Fruit fly (Drosophila melanogaster) whole organism, embryonic: Measurements from ENCODE around the gene rictor.

Source experiments
- Adf1 ChIP-seq: fragments of 200-800 bp; sonication (Bioruptor generic); IDR thresholded peaks from 2 replicates; pipeline ENCODE4 v1.3.6; 2022; ENCODE audit warnings: missing biosample characterization, missing genetic modification characterization
- Aef1 ChIP-seq: fragments of 200-800 bp; sonication (Bioruptor generic); IDR thresholded peaks from 3 replicates; pipeline ENCODE4 v1.3.6; 2022; ENCODE audit warnings: missing biosample characterization, missing genetic modification characterization
- Atf3 ChIP-seq: fragments of 200-800 bp; sonication (Bioruptor generic); optimal IDR thresholded peaks from 3 replicates; lab custom pipeline; 2016; ENCODE audit warnings: missing biosample characterization, missing genetic modification characterization
- Atf6 ChIP-seq: fragments of 200-800 bp; sonication (Bioruptor generic); IDR thresholded peaks from 2 replicates; pipeline ENCODE4 v1.3.6; 2022; ENCODE audit warnings: missing biosample characterization, missing genetic modification characterization
- B-H2 ChIP-seq: fragments of 200-800 bp; sonication (Bioruptor generic); optimal IDR thresholded peaks from 2 replicates; lab custom pipeline; 2018; ENCODE audit warnings: missing biosample characterization, mild to moderate bottlenecking, missing genetic modification characterization
- Bgb ChIP-seq: fragments of 200-800 bp; sonication (Bioruptor generic); IDR thresholded peaks from 2 replicates; pipeline ENCODE4 v1.3.6; 2022; ENCODE audit warnings: missing biosample characterization, missing genetic modification characterization; ENCODE audit not compliant: partially characterized antibody
- Bteb2 ChIP-seq: fragments of 200-800 bp; sonication (Bioruptor generic); optimal IDR thresholded peaks from 2 replicates; lab custom pipeline; 2016; ENCODE audit warnings: missing biosample characterization, missing genetic modification characterization
- CG12236 ChIP-seq: fragments of 200-800 bp; sonication (Bioruptor generic); optimal IDR thresholded peaks from 2 replicates; lab custom pipeline; 2016; ENCODE audit warnings: missing biosample characterization, missing genetic modification characterization
- CG14014 ChIP-seq: fragments of 200-800 bp; sonication (Bioruptor generic); IDR thresholded peaks from 2 replicates; pipeline ENCODE4 v1.3.6; 2022; ENCODE audit warnings: missing biosample characterization, missing genetic modification characterization
- CG15073 ChIP-seq: fragments of 200-800 bp; sonication (Bioruptor generic); optimal IDR thresholded peaks from 2 replicates; lab custom pipeline; 2016; ENCODE audit warnings: missing biosample characterization, missing genetic modification characterization
- CG15269 ChIP-seq: fragments of 200-800 bp; sonication (Bioruptor generic); optimal IDR thresholded peaks from 2 replicates; lab custom pipeline; 2018; ENCODE audit warnings: missing biosample characterization, mild to moderate bottlenecking, missing genetic modification characterization, moderate library complexity
- CG15514 ChIP-seq: fragments of 200-800 bp; sonication (Bioruptor generic); optimal IDR thresholded peaks from 3 replicates; lab custom pipeline; 2017; ENCODE audit warnings: missing biosample characterization, missing genetic modification characterization, mild to moderate bottlenecking, moderate library complexity, missing genetic modification reagents
- CG1602 ChIP-seq: fragments of 200-800 bp; sonication (Bioruptor generic); optimal IDR thresholded peaks from 3 replicates; lab custom pipeline; 2016; ENCODE audit warnings: missing biosample characterization, missing genetic modification characterization
- CG16815 ChIP-seq: fragments of 200-800 bp; sonication (Bioruptor generic); optimal IDR thresholded peaks from 3 replicates; lab custom pipeline; 2017; ENCODE audit warnings: missing biosample characterization, mild to moderate bottlenecking, missing genetic modification characterization
- CG17829 ChIP-seq: fragments of 200-800 bp; optimal IDR thresholded peaks from 2 replicates; lab custom pipeline; 2019; ENCODE audit warnings: missing biosample characterization, mild to moderate bottlenecking, missing genetic modification characterization, moderate library complexity
- CG3407 ChIP-seq: fragments of 200-800 bp; sonication (Bioruptor generic); optimal IDR thresholded peaks from 2 replicates; lab custom pipeline; 2018; ENCODE audit warnings: missing biosample characterization, mild to moderate bottlenecking, missing genetic modification characterization
- CG4820 ChIP-seq: fragments of 200-800 bp; sonication (Bioruptor generic); optimal IDR thresholded peaks from 3 replicates; lab custom pipeline; 2016; ENCODE audit warnings: missing biosample characterization, missing genetic modification characterization
- CG5180 ChIP-seq: fragments of 200-800 bp; sonication (Bioruptor generic); optimal IDR thresholded peaks from 3 replicates; lab custom pipeline; 2017; ENCODE audit warnings: missing biosample characterization, missing genetic modification characterization, mild to moderate bottlenecking, moderate library complexity, missing genetic modification reagents
- CG6654 ChIP-seq: fragments of 200-800 bp; sonication (Bioruptor generic); optimal IDR thresholded peaks from 2 replicates; lab custom pipeline; 2017; ENCODE audit warnings: missing biosample characterization, mild to moderate bottlenecking, missing genetic modification characterization
- CG6854 ChIP-seq: fragments of 200-800 bp; sonication (Bioruptor generic); optimal IDR thresholded peaks from 3 replicates; lab custom pipeline; 2017; ENCODE audit warnings: missing biosample characterization, mild to moderate bottlenecking, missing genetic modification characterization
- CG7556 ChIP-seq: fragments of 200-800 bp; sonication (Bioruptor generic); optimal IDR thresholded peaks from 2 replicates; lab custom pipeline; 2017; ENCODE audit warnings: missing biosample characterization, mild to moderate bottlenecking, missing genetic modification characterization
- CG9215 ChIP-seq: fragments of 200-800 bp; sonication (Bioruptor generic); IDR thresholded peaks from 2 replicates; pipeline ENCODE4 v1.3.6; 2022; ENCODE audit warnings: missing biosample characterization, missing genetic modification characterization
- Dad ChIP-seq: fragments of 200-800 bp; sonication (Bioruptor generic); optimal IDR thresholded peaks from 3 replicates; lab custom pipeline; 2016; ENCODE audit warnings: missing biosample characterization, missing genetic modification characterization
- Dek ChIP-seq: fragments of 200-800 bp; sonication (Bioruptor generic); optimal IDR thresholded peaks from 3 replicates; lab custom pipeline; 2019; ENCODE audit warnings: missing biosample characterization, mild to moderate bottlenecking, missing genetic modification characterization, moderate library complexity
- E2f1 ChIP-seq: fragments of 200-800 bp; sonication (Bioruptor generic); IDR thresholded peaks from 2 replicates; pipeline ENCODE4 v1.3.6; 2022; ENCODE audit warnings: missing biosample characterization, missing genetic modification characterization
- Hr78 ChIP-seq, 2 experiments: fragments of 200-800 bp in 1 of 2; fragments of >200 bp in 1 of 2; sonication (Bioruptor generic) in 1 of 2; optimal IDR thresholded peaks; 2 replicates each; lab custom pipeline; 2017 to 2019; ENCODE audit warnings: missing biosample characterization in 2 of 2, missing genetic modification characterization in 2 of 2, mild to moderate bottlenecking in 1 of 2, moderate library complexity in 1 of 2
- Hsf ChIP-seq: fragments of 200-800 bp; sonication (Bioruptor generic); optimal IDR thresholded peaks from 3 replicates; lab custom pipeline; 2016; ENCODE audit warnings: missing biosample characterization, missing genetic modification characterization
- NC2β ChIP-seq: fragments of 200-800 bp; sonication (Bioruptor generic); optimal IDR thresholded peaks from 2 replicates; lab custom pipeline; 2016; ENCODE audit warnings: missing biosample characterization, missing genetic modification characterization
- NfI ChIP-seq: fragments of 200-800 bp; sonication (Bioruptor generic); optimal IDR thresholded peaks from 3 replicates; lab custom pipeline; 2018; ENCODE audit warnings: missing biosample characterization, mild to moderate bottlenecking, missing genetic modification characterization, moderate library complexity
- Rx ChIP-seq: fragments of 200-800 bp; sonication (Bioruptor generic); IDR thresholded peaks from 2 replicates; pipeline ENCODE4 v1.3.6; 2022; ENCODE audit warnings: missing biosample characterization, missing genetic modification characterization
- Side ChIP-seq: fragments of 200-800 bp; sonication (Bioruptor generic); optimal IDR thresholded peaks from 2 replicates; lab custom pipeline; 2016; ENCODE audit warnings: missing biosample characterization, missing genetic modification characterization
- Ssrp ChIP-seq: fragments of 200-800 bp; sonication (Bioruptor generic); optimal IDR thresholded peaks from 2 replicates; lab custom pipeline; 2018; ENCODE audit warnings: missing biosample characterization, mild to moderate bottlenecking, missing genetic modification characterization, moderate library complexity
- Usf ChIP-seq: fragments of 200-800 bp; sonication (Bioruptor generic); optimal IDR thresholded peaks from 2 replicates; lab custom pipeline; 2017; ENCODE audit warnings: missing genotype, missing biosample characterization, missing genetic modification characterization
- amos ChIP-seq: fragments of 200-800 bp; sonication (Bioruptor generic); IDR thresholded peaks from 2 replicates; pipeline ENCODE4 v1.3.6; 2022; ENCODE audit warnings: missing biosample characterization, missing genetic modification characterization; ENCODE audit not compliant: partially characterized antibody
- bsh ChIP-seq, 2 experiments: fragments of 200-800 bp; sonication (Bioruptor generic); optimal IDR thresholded peaks; 2 replicates each; lab custom pipeline; 2017 to 2018; ENCODE audit warnings: mild to moderate bottlenecking in 2 of 2, missing biosample characterization in 2 of 2, missing genetic modification characterization in 2 of 2, moderate library complexity in 1 of 2
- caup ChIP-seq: fragments of 200-800 bp; sonication (Bioruptor generic); optimal IDR thresholded peaks from 3 replicates; lab custom pipeline; 2017; ENCODE audit warnings: missing biosample characterization, mild to moderate bottlenecking, missing genetic modification characterization, moderate library complexity; ENCODE audit not compliant: severe bottlenecking
- cwo ChIP-seq: fragments of 200-800 bp; sonication (Bioruptor generic); optimal IDR thresholded peaks from 3 replicates; lab custom pipeline; 2017; ENCODE audit warnings: missing biosample characterization, missing genetic modification characterization, mild to moderate bottlenecking, moderate library complexity, missing genetic modification reagents
- dpn ChIP-seq, 2 experiments: fragments of 200-800 bp; sonication (Bioruptor generic); optimal IDR thresholded peaks; 3 replicates each; lab custom pipeline; 2016; ENCODE audit warnings: missing biosample characterization in 2 of 2, missing genetic modification characterization in 2 of 2
- eyg ChIP-seq: fragments of 200-800 bp; sonication (Bioruptor generic); optimal IDR thresholded peaks from 3 replicates; lab custom pipeline; 2016; ENCODE audit warnings: missing biosample characterization, missing genetic modification characterization
- inv ChIP-seq: fragments of 200-800 bp; sonication (Bioruptor generic); IDR thresholded peaks from 2 replicates; pipeline ENCODE4 v1.3.6; 2022; ENCODE audit warnings: missing biosample characterization, missing genetic modification characterization; ENCODE audit not compliant: partially characterized antibody
- lilli ChIP-seq: fragments of 200-800 bp; sonication (Bioruptor generic); optimal IDR thresholded peaks from 3 replicates; lab custom pipeline; 2016; ENCODE audit warnings: missing biosample characterization, missing genetic modification characterization
- phol ChIP-seq: fragments of 200-800 bp; sonication (Bioruptor generic); optimal IDR thresholded peaks from 3 replicates; lab custom pipeline; 2018; ENCODE audit warnings: missing biosample characterization, mild to moderate bottlenecking, missing genetic modification characterization, moderate library complexity
- pnt ChIP-seq: fragments of 200-800 bp; sonication (Bioruptor generic); optimal IDR thresholded peaks from 3 replicates; lab custom pipeline; 2016; ENCODE audit warnings: missing biosample characterization, missing genetic modification characterization
- sob ChIP-seq: fragments of 200-800 bp; sonication (Bioruptor generic); IDR thresholded peaks from 2 replicates; pipeline ENCODE4 v1.3.6; 2022; ENCODE audit warnings: missing biosample characterization, missing genetic modification characterization
- tgo ChIP-seq: fragments of 200-800 bp; sonication (Bioruptor generic); IDR thresholded peaks from 3 replicates; pipeline ENCODE4 v1.3.6; 2022; ENCODE audit warnings: missing biosample characterization, missing genetic modification characterization
- trh ChIP-seq: fragments of 200-800 bp; sonication (Bioruptor generic); optimal IDR thresholded peaks from 2 replicates; lab custom pipeline; 2016; ENCODE audit warnings: missing biosample characterization, missing genetic modification characterization
- unpg ChIP-seq: fragments of 200-800 bp; sonication (Bioruptor generic); optimal IDR thresholded peaks from 3 replicates; lab custom pipeline; 2018; ENCODE audit warnings: missing biosample characterization, mild to moderate bottlenecking, missing genetic modification characterization, moderate library complexity

rictor gene

dm6 chrX:19247200-19248052, 13.6 kb downstream of the rictor start, which contains the start of gene CG7992 (continued):
- peak; percentile 35 for TF ChIP-seq CG1602 (GFP tag; lab: Kevin White, UChicago)
- TF ChIP-seq CG12236 (GFP tag; lab: Kevin White, UChicago), result peak; percentile 1
- TF ChIP-seq Bgb, result no peak
- peak; percentile 50; the same call in 1 of the 2 replicates for TF ChIP-seq Rx (GFP tag; lab: Robert Waterston, UW)
- peak; percentile 37 for TF ChIP-seq CG15514 (GFP tag; lab: Kevin White, UChicago)
- no peak for TF ChIP-seq inv (GFP tag; lab: Robert Waterston, UW)
- TF ChIP-seq Dad (GFP tag; lab: Kevin White, UChicago), result peak; percentile 0
- peak; percentile 25 for TF ChIP-seq Ssrp (tag; lab: Kevin White, UChicago)
- peak; percentile 43 for TF ChIP-seq Bteb2 (GFP tag; lab: Kevin White, UChicago)
- TF ChIP-seq Atf6 (GFP tag; lab: Robert Waterston, UW), result no peak; the same call in 1 of the 2 replicates
- TF ChIP-seq phol (tag; lab: Kevin White, UChicago), result peak; percentile 48
- TF ChIP-seq CG15073 (GFP tag; lab: Kevin White, UChicago), result no peak
- TF ChIP-seq NC2β (GFP tag; lab: Kevin White, UChicago), result no peak
- TF ChIP-seq CG15269, result peak; percentile 69
- peak; percentile 48 for TF ChIP-seq unpg (GFP tag; lab: Kevin White, UChicago)
- peak; percentile 6 for TF ChIP-seq CG6654 (GFP tag; lab: Kevin White, UChicago)
- TF ChIP-seq amos (GFP tag; lab: Robert Waterston, UW), result no peak
- peak; percentile 33 for TF ChIP-seq caup
- peak; percentile 49 for TF ChIP-seq CG9215 (GFP tag; lab: Robert Waterston, UW)
- 0 out of 2 replicates have a peak, but pooled peaks have one; percentile 27 for TF ChIP-seq E2f1
- peak; percentile 62 for TF ChIP-seq CG7556 (GFP tag; lab: Kevin White, UChicago)
- peak; percentile 2 for TF ChIP-seq CG17829 (tag; lab: Kevin White, UChicago)
- TF ChIP-seq Hsf (GFP tag; lab: Kevin White, UChicago), result peak; percentile 58
- peak; percentile 48; the same call in 2 of the 3 replicates for TF ChIP-seq Aef1 (GFP tag; lab: Robert Waterston, UW)
- no peak for TF ChIP-seq trh (GFP tag; lab: Kevin White, UChicago)
- TF ChIP-seq Side, result peak; percentile 70
- peak; percentile 19; the same call in 1 of the 2 replicates for TF ChIP-seq sob (GFP tag; lab: Robert Waterston, UW)
- peak; percentile 28; the same call in 1 of the 2 replicates for TF ChIP-seq Adf1 (GFP tag; lab: Robert Waterston, UW)
- peak in 1 of 2 experiments; percentile 32 for TF ChIP-seq Hr78 (GFP tag; optimal IDR thresholded peaks at IDR 0.05; lab: Kevin White, UChicago)
- 0 out of 2 replicates have a peak, but pooled peaks have one; percentile 15 for TF ChIP-seq CG14014 (GFP tag; lab: Robert Waterston, UW)
- TF ChIP-seq NfI (GFP tag; lab: Kevin White, UChicago), result peak; percentile 49
- TF ChIP-seq lilli, result peak; percentile 77
- TF ChIP-seq CG16815 (GFP tag; lab: Kevin White, UChicago), result peak; percentile 36
- peak; percentile 53 for TF ChIP-seq Dek (tag; lab: Kevin White, UChicago)
- TF ChIP-seq bsh (GFP tag; optimal IDR thresholded peaks at IDR 0.05; lab: Kevin White, UChicago), result peak in 1 of 2 experiments; percentile 39
- TF ChIP-seq CG3407 (GFP tag; lab: Kevin White, UChicago), result no peak
- peak; percentile 10 for TF ChIP-seq Usf (GFP tag; lab: Kevin White, UChicago)
- TF ChIP-seq Atf3 (GFP tag; lab: Kevin White, UChicago), result no peak
- peak; percentile 46 for TF ChIP-seq pnt (GFP tag; lab: Kevin White, UChicago)
- peak; percentile 69 for TF ChIP-seq cwo
- TF ChIP-seq eyg (GFP tag; lab: Kevin White, UChicago), result peak; percentile 37
- TF ChIP-seq CG6854 (GFP tag; lab: Kevin White, UChicago), result peak; percentile 47
- TF ChIP-seq B-H2 (GFP tag; lab: Kevin White, UChicago), result peak; percentile 16
- TF ChIP-seq dpn (GFP tag; optimal IDR thresholded peaks at IDR 0.05; lab: Kevin White, UChicago), result peak; percentile 31 to 61
- TF ChIP-seq CG4820 (GFP tag; lab: Kevin White, UChicago), result peak; percentile 48
- peak; percentile 51 for TF ChIP-seq CG5180 (GFP tag; lab: Kevin White, UChicago)
- TF ChIP-seq tgo (GFP tag; lab: Robert Waterston, UW), result 0 out of 3 replicates have a peak, but pooled peaks have one; percentile 45
